Fruit fly (Drosophila melanogaster) whole organism, embryonic: ENCODE data around the gene polo.

Experiments
- CG10431 ChIP-seq: fragments of 200-800 bp; sonication (Bioruptor generic); optimal IDR thresholded peaks from 3 replicates; lab custom pipeline; 2018; ENCODE audit warnings: missing biosample characterization, mild to moderate bottlenecking, missing genetic modification characterization
- CG10543 ChIP-seq: fragments of 200-800 bp; sonication (Bioruptor generic); optimal IDR thresholded peaks from 3 replicates; lab custom pipeline; 2017; ENCODE audit warnings: missing biosample characterization, mild to moderate bottlenecking, missing genetic modification characterization, moderate library complexity
- CG10959 ChIP-seq: fragments of 200-800 bp; sonication (Bioruptor generic); IDR thresholded peaks from 2 replicates; pipeline ENCODE4 v1.3.6; 2022; ENCODE audit warnings: missing biosample characterization, missing genetic modification characterization
- CG10979 ChIP-seq: fragments of 200-800 bp; sonication (Bioruptor generic); optimal IDR thresholded peaks from 2 replicates; lab custom pipeline; 2018; ENCODE audit warnings: missing biosample characterization, mild to moderate bottlenecking, missing genetic modification characterization, moderate library complexity
- CG12236 ChIP-seq: fragments of 200-800 bp; sonication (Bioruptor generic); optimal IDR thresholded peaks from 2 replicates; lab custom pipeline; 2016; ENCODE audit warnings: missing biosample characterization, missing genetic modification characterization
- CG1233 ChIP-seq: fragments of 200-800 bp; sonication (Bioruptor generic); optimal IDR thresholded peaks from 4 replicates; lab custom pipeline; 2018; ENCODE audit warnings: missing biosample characterization, mild to moderate bottlenecking, missing genetic modification characterization
- CG12659 ChIP-seq: fragments of 200-800 bp; sonication (Bioruptor generic); optimal IDR thresholded peaks from 3 replicates; lab custom pipeline; 2017; ENCODE audit warnings: mild to moderate bottlenecking, missing biosample characterization, missing genetic modification reagents, missing genetic modification characterization
- CG18011 ChIP-seq: fragments of 200-800 bp; sonication (Bioruptor generic); optimal IDR thresholded peaks from 2 replicates; lab custom pipeline; 2017; ENCODE audit warnings: missing biosample characterization, missing genetic modification characterization, mild to moderate bottlenecking, moderate library complexity, missing genotype
- CG18619 ChIP-seq: fragments of 200-800 bp; sonication (Bioruptor generic); optimal IDR thresholded peaks from 3 replicates; lab custom pipeline; 2017; ENCODE audit warnings: missing biosample characterization, mild to moderate bottlenecking, missing genetic modification characterization
- CG2889 ChIP-seq: fragments of 200-800 bp; sonication (Bioruptor generic); IDR thresholded peaks from 3 replicates; pipeline ENCODE4 v1.3.6; 2022; ENCODE audit warnings: missing biosample characterization, missing genetic modification characterization
- CG4424 ChIP-seq: fragments of 200-800 bp; sonication (Bioruptor generic); optimal IDR thresholded peaks from 3 replicates; lab custom pipeline; 2016; ENCODE audit warnings: missing biosample characterization, missing genetic modification characterization
- CG5245 ChIP-seq: fragments of 200-800 bp; sonication (Bioruptor generic); optimal IDR thresholded peaks from 3 replicates; lab custom pipeline; 2016; ENCODE audit warnings: missing biosample characterization, missing genetic modification characterization
- CG6765 ChIP-seq: fragments of 200-800 bp; sonication (Bioruptor generic); optimal IDR thresholded peaks from 3 replicates; lab custom pipeline; 2017; ENCODE audit warnings: missing biosample characterization, mild to moderate bottlenecking, missing genetic modification characterization
- CG6813 ChIP-seq: fragments of 200-800 bp; sonication (Bioruptor generic); optimal IDR thresholded peaks from 2 replicates; lab custom pipeline; 2017; ENCODE audit warnings: missing biosample characterization, missing genetic modification characterization, mild to moderate bottlenecking, moderate library complexity, missing genetic modification reagents
- CG8089 ChIP-seq: fragments of 200-800 bp; sonication (Bioruptor generic); optimal IDR thresholded peaks from 3 replicates; lab custom pipeline; 2016; ENCODE audit warnings: missing biosample characterization, missing genetic modification characterization
- CG8388 ChIP-seq: fragments of 200-800 bp; sonication (Bioruptor generic); optimal IDR thresholded peaks from 2 replicates; lab custom pipeline; 2019; ENCODE audit warnings: missing biosample characterization, mild to moderate bottlenecking, missing genetic modification characterization, moderate library complexity
- CHES-1-like ChIP-seq: fragments of 200-800 bp; sonication (Bioruptor generic); optimal IDR thresholded peaks from 2 replicates; lab custom pipeline; 2016; ENCODE audit warnings: missing biosample characterization, missing genetic modification characterization
- CrebB ChIP-seq: fragments of 200-800 bp; sonication (Bioruptor generic); optimal IDR thresholded peaks from 3 replicates; lab custom pipeline; 2018; ENCODE audit warnings: missing biosample characterization, mild to moderate bottlenecking, missing genetic modification characterization
- Doc3 ChIP-seq: fragments of 200-800 bp; sonication (Bioruptor generic); IDR thresholded peaks from 3 replicates; pipeline ENCODE4 v1.3.6; 2022; ENCODE audit warnings: missing biosample characterization, missing genetic modification characterization; ENCODE audit not compliant: partially characterized antibody
- Drgx ChIP-seq: fragments of 200-800 bp; sonication (Bioruptor generic); IDR thresholded peaks from 2 replicates; pipeline ENCODE4 v1.3.6; 2022; ENCODE audit warnings: missing biosample characterization, missing genetic modification characterization
- E2f1 ChIP-seq: fragments of 200-800 bp; sonication (Bioruptor generic); IDR thresholded peaks from 2 replicates; pipeline ENCODE4 v1.3.6; 2022; ENCODE audit warnings: missing biosample characterization, missing genetic modification characterization
- Fer3 ChIP-seq: fragments of 200-800 bp; sonication (Bioruptor generic); optimal IDR thresholded peaks from 2 replicates; lab custom pipeline; 2018; ENCODE audit warnings: missing biosample characterization, mild to moderate bottlenecking, missing genetic modification characterization, moderate library complexity
- Hand ChIP-seq: fragments of 200-800 bp; sonication (Bioruptor generic); optimal IDR thresholded peaks from 2 replicates; lab custom pipeline; 2017; ENCODE audit warnings: mild to moderate bottlenecking, missing biosample characterization, missing genetic modification reagents, missing genetic modification characterization
- Mad ChIP-seq: fragments of 200-800 bp; sonication (Bioruptor generic); optimal IDR thresholded peaks from 2 replicates; lab custom pipeline; 2016; ENCODE audit warnings: missing biosample characterization, missing genetic modification characterization
- Oaz ChIP-seq: fragments of 200-800 bp; sonication (Bioruptor generic); IDR thresholded peaks from 2 replicates; pipeline ENCODE4 v1.3.6; 2022; ENCODE audit warnings: missing biosample characterization, missing genetic modification characterization
- Rx ChIP-seq: fragments of 200-800 bp; sonication (Bioruptor generic); IDR thresholded peaks from 2 replicates; pipeline ENCODE4 v1.3.6; 2022; ENCODE audit warnings: missing biosample characterization, missing genetic modification characterization
- Sox102F ChIP-seq: fragments of 200-800 bp; sonication (Bioruptor generic); optimal IDR thresholded peaks from 2 replicates; lab custom pipeline; 2018; ENCODE audit warnings: missing biosample characterization, mild to moderate bottlenecking, missing genetic modification characterization, moderate library complexity
- az2 ChIP-seq: fragments of 200-800 bp; sonication (Bioruptor generic); optimal IDR thresholded peaks from 3 replicates; lab custom pipeline; 2016; ENCODE audit warnings: missing biosample characterization, missing genetic modification characterization
- bcd ChIP-seq: fragments of 200-800 bp; sonication (Bioruptor generic); optimal IDR thresholded peaks from 2 replicates; lab custom pipeline; 2017; ENCODE audit warnings: missing biosample characterization, mild to moderate bottlenecking, missing genetic modification characterization
- cad ChIP-seq: fragments of >200 bp; optimal IDR thresholded peaks from 2 replicates; lab custom pipeline; 2017; ENCODE audit warnings: missing biosample characterization, missing genetic modification characterization
- cas ChIP-seq: fragments of 200-800 bp; sonication (Bioruptor generic); IDR thresholded peaks from 2 replicates; pipeline ENCODE4 v1.3.6; 2022; ENCODE audit warnings: missing biosample characterization, missing genetic modification characterization
- crol ChIP-seq: fragments of 200-800 bp; sonication (Bioruptor generic); IDR thresholded peaks from 2 replicates; pipeline ENCODE4 v1.3.6; 2022; ENCODE audit warnings: missing biosample characterization, missing genetic modification characterization
- crp ChIP-seq, 2 experiments: fragments of 200-800 bp; sonication (Bioruptor generic); optimal IDR thresholded peaks; 2 replicates in 1 of 2; 3 replicates in 1 of 2; lab custom pipeline; 2017; ENCODE audit warnings: missing biosample characterization in 2 of 2, missing genetic modification characterization in 2 of 2, mild to moderate bottlenecking in 1 of 2, moderate library complexity in 1 of 2
- da ChIP-seq: fragments of 200-800 bp; sonication (Bioruptor generic); optimal IDR thresholded peaks from 2 replicates; lab custom pipeline; 2016; ENCODE audit warnings: missing biosample characterization, missing genetic modification characterization
- dimm ChIP-seq: fragments of 200-800 bp; sonication (Bioruptor generic); IDR thresholded peaks from 2 replicates; pipeline ENCODE4 v1.3.6; 2022; ENCODE audit warnings: missing biosample characterization, missing genetic modification characterization
- exex ChIP-seq: fragments of 200-800 bp; sonication (Bioruptor generic); optimal IDR thresholded peaks from 4 replicates; lab custom pipeline; 2018; ENCODE audit warnings: missing biosample characterization, mild to moderate bottlenecking, missing genetic modification characterization, moderate library complexity
- grn ChIP-seq: fragments of 200-800 bp; sonication (Bioruptor generic); optimal IDR thresholded peaks from 3 replicates; lab custom pipeline; 2017; ENCODE audit warnings: missing biosample characterization, missing genetic modification characterization
- hbn ChIP-seq: fragments of 200-800 bp; sonication (Bioruptor generic); IDR thresholded peaks from 2 replicates; pipeline ENCODE4 v1.3.6; 2022; ENCODE audit warnings: missing biosample characterization, missing genetic modification characterization; ENCODE audit not compliant: partially characterized antibody
- hth ChIP-seq: fragments of >200 bp; optimal IDR thresholded peaks from 2 replicates; lab custom pipeline; 2017; ENCODE audit warnings: inconsistent platforms
- inv ChIP-seq: fragments of 200-800 bp; sonication (Bioruptor generic); IDR thresholded peaks from 2 replicates; pipeline ENCODE4 v1.3.6; 2022; ENCODE audit warnings: missing biosample characterization, missing genetic modification characterization; ENCODE audit not compliant: partially characterized antibody
- jumu ChIP-seq: fragments of 200-800 bp; sonication (Bioruptor generic); optimal IDR thresholded peaks from 3 replicates; lab custom pipeline; 2016; ENCODE audit warnings: missing biosample characterization, missing genetic modification characterization
- ken ChIP-seq: fragments of 200-800 bp; sonication (Bioruptor generic); IDR thresholded peaks from 3 replicates; pipeline ENCODE4 v1.3.6; 2022; ENCODE audit warnings: missing biosample characterization, missing genetic modification characterization
- klu ChIP-seq: fragments of 200-800 bp; sonication (Bioruptor generic); IDR thresholded peaks from 2 replicates; pipeline ENCODE4 v1.3.6; 2022; ENCODE audit warnings: missing biosample characterization, missing genetic modification characterization
- lab ChIP-seq: fragments of 200-800 bp; sonication (Bioruptor generic); optimal IDR thresholded peaks from 3 replicates; lab custom pipeline; 2017; ENCODE audit warnings: missing biosample characterization, missing genetic modification characterization, mild to moderate bottlenecking, moderate library complexity, missing genetic modification reagents
- lmd ChIP-seq: fragments of 200-800 bp; sonication (Bioruptor generic); IDR thresholded peaks from 2 replicates; pipeline ENCODE4 v1.3.6; 2022; ENCODE audit warnings: missing biosample characterization, missing genetic modification characterization
- nmo ChIP-seq: fragments of 200-800 bp; sonication (Bioruptor generic); optimal IDR thresholded peaks from 2 replicates; lab custom pipeline; 2018; ENCODE audit warnings: missing biosample characterization, mild to moderate bottlenecking, missing genetic modification characterization, moderate library complexity
- otp ChIP-seq: fragments of 200-800 bp; sonication (Bioruptor generic); IDR thresholded peaks from 3 replicates; pipeline ENCODE4, ENCODE4 v1.3.6; 2022; ENCODE audit warnings: missing biosample characterization, missing genetic modification characterization
- row ChIP-seq: fragments of 200-800 bp; sonication (Bioruptor generic); IDR thresholded peaks from 3 replicates; pipeline ENCODE4 v1.3.6; 2022; ENCODE audit warnings: missing biosample characterization, missing genetic modification characterization
- so ChIP-seq: fragments of 200-800 bp; sonication (Bioruptor generic); IDR thresholded peaks from 3 replicates; pipeline ENCODE4 v1.3.6; 2022; ENCODE audit warnings: missing biosample characterization, missing genetic modification characterization
- sr ChIP-seq: fragments of 200-800 bp; sonication (Bioruptor generic); IDR thresholded peaks from 3 replicates; pipeline ENCODE4 v1.3.6; 2022; ENCODE audit warnings: missing biosample characterization, missing genetic modification characterization
- ssp ChIP-seq: fragments of 200-800 bp; sonication (Bioruptor generic); IDR thresholded peaks from 2 replicates; pipeline ENCODE4 v1.3.6; 2022; ENCODE audit warnings: missing biosample characterization, missing genetic modification characterization

polo gene

dm6 chr3L:20302081-20302630 is 7.3 kb upstream of the polo start, which contains the start of gene Pex23 (continued):
- TF ChIP-seq CG4424 (GFP tag; lab: Kevin White, UChicago) (peak; percentile 78), CG12659 (GFP tag; lab: Kevin White, UChicago) (peak; percentile 91), cad (GFP tag; lab: Kevin White, UChicago) (no peak), crp (GFP tag; optimal IDR thresholded peaks at IDR 0.05; lab: Kevin White, UChicago) (peak in 1 of 2 experiments; percentile 73), klu (GFP tag; lab: Robert Waterston, UW) (peak; percentile 75), Drgx (GFP tag; lab: Robert Waterston, UW) (peak; percentile 48), Hand (GFP tag; lab: Kevin White, UChicago) (peak; percentile 1), crol (GFP tag; lab: Robert Waterston, UW) (no peak), CG6765 (GFP tag; lab: Kevin White, UChicago) (peak; percentile 39), CG12236 (GFP tag; lab: Kevin White, UChicago) (no peak), CG5245 (GFP tag; lab: Kevin White, UChicago) (peak; percentile 62), so (peak; percentile 56; the same call in 1 of the 3 replicates), CG10979 (tag; lab: Kevin White, UChicago) (peak; percentile 69), nmo (GFP tag; lab: Kevin White, UChicago) (peak; percentile 91), dimm (GFP tag; lab: Robert Waterston, UW) (no peak), CG10543 (GFP tag; lab: Kevin White, UChicago) (peak; percentile 73), cas (GFP tag; lab: Robert Waterston, UW) (peak; percentile 73), CG8089 (GFP tag; lab: Kevin White, UChicago) (no peak), Fer3 (tag; lab: Kevin White, UChicago) (peak; percentile 77), Mad (GFP tag; lab: Kevin White, UChicago) (peak; percentile 68), Rx (GFP tag; lab: Robert Waterston, UW) (peak; percentile 75), CHES-1-like (GFP tag; lab: Kevin White, UChicago) (peak; percentile 75), lmd (GFP tag; lab: Robert Waterston, UW) (peak; percentile 86), inv (peak; percentile 99), CrebB (no peak), CG1233 (GFP tag; lab: Kevin White, UChicago) (no peak), CG10431 (peak; percentile 39), CG18011 (GFP tag; lab: Kevin White, UChicago) (peak; percentile 59), otp (peak; percentile 59; the same call in 1 of the 3 replicates), Sox102F (GFP tag; lab: Kevin White, UChicago) (peak; percentile 82), CG2889 (GFP tag; lab: Robert Waterston, UW) (peak; percentile 78; the same call in 2 of the 3 replicates), CG10959 (GFP tag; lab: Robert Waterston, UW) (peak; percentile 66), jumu (GFP tag; lab: Kevin White, UChicago) (peak; percentile 46), da (GFP tag; lab: Kevin White, UChicago) (peak; percentile 15), lab (GFP tag; lab: Kevin White, UChicago) (no peak), ken (GFP tag; lab: Robert Waterston, UW) (peak; percentile 79), az2 (GFP tag; lab: Kevin White, UChicago) (peak; percentile 83), E2f1 (GFP tag; lab: Robert Waterston, UW) (peak; percentile 82), ssp (GFP tag; lab: Robert Waterston, UW) (peak; percentile 89), Doc3 (GFP tag; lab: Robert Waterston, UW) (peak; percentile 99), bcd (GFP tag; lab: Kevin White, UChicago) (peak; percentile 77), hth (lab: Kevin White, UChicago) (no peak), hbn (GFP tag; lab: Robert Waterston, UW) (peak; percentile 98), grn (GFP tag; lab: Kevin White, UChicago) (peak; percentile 14), exex (tag; lab: Kevin White, UChicago) (no peak), Oaz (GFP tag; lab: Robert Waterston, UW) (peak; percentile 64), row (GFP tag; lab: Robert Waterston, UW) (peak; percentile 96), CG6813 (GFP tag; lab: Kevin White, UChicago) (peak; percentile 20), CG8388 (GFP tag; lab: Kevin White, UChicago) (peak; percentile 74), CG18619 (GFP tag; lab: Kevin White, UChicago) (peak; percentile 60), sr (no peak)
